Worm (Caenorhabditis elegans): Measurements from ENCODE around the gene cope-1.

cope-1 gene

ce11 chrIII:13381684-13382083, 44.4 kb upstream of the cope-1 start:
- peak; percentile 25 for TF ChIP-seq ces-1 (GFP tag; optimal IDR thresholded peaks at IDR 0.05)
- TF ChIP-seq blmp-1 (tag; optimal IDR thresholded peaks at IDR 0.05): peak; percentile 78
- TF ChIP-seq sptf-1 (tag; optimal IDR thresholded peaks at IDR 0.05): no peak

- TF ChIP-seq ceh-39 (tag; optimal IDR thresholded peaks at IDR 0.05): no peak
- no peak for TF ChIP-seq mls-2 (tag; optimal IDR thresholded peaks at IDR 0.05)
- TF ChIP-seq blmp-1 (tag; optimal IDR thresholded peaks at IDR 0.05): no peak
- TF ChIP-seq snpc-4 (tag; optimal IDR thresholded peaks at IDR 0.05): no peak
- TF ChIP-seq ham-2 (GFP tag; optimal IDR thresholded peaks at IDR 0.05): no peak
- no peak for TF ChIP-seq pha-4 (tag; optimal IDR thresholded peaks at IDR 0.05)
- no peak for TF ChIP-seq nhr-237 (tag; optimal IDR thresholded peaks at IDR 0.05)
- no peak for TF ChIP-seq nhr-28 (tag; optimal IDR thresholded peaks at IDR 0.05)
- TF ChIP-seq ztf-11 (tag; optimal IDR thresholded peaks at IDR 0.05): no peak
- TF ChIP-seq nhr-2 (tag; optimal IDR thresholded peaks at IDR 0.05): no peak
- TF ChIP-seq lin-32 (GFP tag; optimal IDR thresholded peaks at IDR 0.05): no peak
- no peak for TF ChIP-seq ceh-43 (GFP tag; optimal IDR thresholded peaks at IDR 0.05)
- no peak for TF ChIP-seq drap-1 (GFP tag; optimal IDR thresholded peaks at IDR 0.05)
- no peak for TF ChIP-seq hlh-1 (tag; optimal IDR thresholded peaks at IDR 0.05)
- no peak for TF ChIP-seq ceh-83 (GFP tag; optimal IDR thresholded peaks at IDR 0.05)
- TF ChIP-seq cnd-1 (tag; optimal IDR thresholded peaks at IDR 0.05): no peak
- no peak for TF ChIP-seq nhr-76 (tag; optimal IDR thresholded peaks at IDR 0.05)
- TF ChIP-seq lsy-2 (tag; optimal IDR thresholded peaks at IDR 0.05): no peak
These were observed 42.9 kb upstream of the cope-1 start for ce11 chrIII:13383159-13383558.

ce11 chrIII:13385850-13386249, 40.2 kb upstream of the cope-1 start, which contains the start of gene T03F6.4:
Gene T03F6.4 (plus strand): TSS chrIII:13386150.
- TF ChIP-seq hlh-1 (tag; optimal IDR thresholded peaks at IDR 0.05) (no peak), ceh-83 (GFP tag; optimal IDR thresholded peaks at IDR 0.05) (no peak), blmp-1 (tag; optimal IDR thresholded peaks at IDR 0.05) (no peak), snpc-4 (tag; optimal IDR thresholded peaks at IDR 0.05) (no peak), ces-1 (GFP tag; optimal IDR thresholded peaks at IDR 0.05) (no peak), ceh-39 (tag; optimal IDR thresholded peaks at IDR 0.05) (no peak)

ce11 chrIII:13388621-13389020, 37.4 kb upstream of the cope-1 start:
- TF ChIP-seq mls-2 (tag; optimal IDR thresholded peaks at IDR 0.05): no peak
- no peak for TF ChIP-seq sptf-1 (tag; optimal IDR thresholded peaks at IDR 0.05)
- no peak for TF ChIP-seq nhr-2 (tag; optimal IDR thresholded peaks at IDR 0.05)
- no peak for TF ChIP-seq drap-1 (GFP tag; optimal IDR thresholded peaks at IDR 0.05)
- TF ChIP-seq unc-62 (GFP tag; optimal IDR thresholded peaks at IDR 0.05): no peak
- TF ChIP-seq ztf-11 (tag; optimal IDR thresholded peaks at IDR 0.05): no peak
- TF ChIP-seq hlh-1 (tag; optimal IDR thresholded peaks at IDR 0.05): no peak
- TF ChIP-seq snpc-4 (tag; optimal IDR thresholded peaks at IDR 0.05): no peak
- TF ChIP-seq nhr-12 (tag; optimal IDR thresholded peaks at IDR 0.05): no peak
- TF ChIP-seq unc-120 (tag; optimal IDR thresholded peaks at IDR 0.05; ENCODE audit: poor library complexity, severe bottlenecking): no peak
- TF ChIP-seq ceh-43 (GFP tag; optimal IDR thresholded peaks at IDR 0.05): no peak
- TF ChIP-seq lsy-2 (tag; optimal IDR thresholded peaks at IDR 0.05): no peak
- TF ChIP-seq unc-39 (tag; optimal IDR thresholded peaks at IDR 0.05): no peak
- no peak for TF ChIP-seq mep-1 (tag; optimal IDR thresholded peaks at IDR 0.05)
- no peak for TF ChIP-seq flh-1 (GFP tag; optimal IDR thresholded peaks at IDR 0.05)
- no peak for TF ChIP-seq elt-3 (tag; optimal IDR thresholded peaks at IDR 0.05)

- TF ChIP-seq snpc-4 (tag; optimal IDR thresholded peaks at IDR 0.05) (no peak), unc-62 (GFP tag; optimal IDR thresholded peaks at IDR 0.05) (no peak)
These were observed 37.0 kb upstream of the cope-1 start, which contains the start of gene T03F6.3 for ce11 chrIII:13389078-13389477. Gene T03F6.3 (plus strand): TSS chrIII:13389395.

DNA sequence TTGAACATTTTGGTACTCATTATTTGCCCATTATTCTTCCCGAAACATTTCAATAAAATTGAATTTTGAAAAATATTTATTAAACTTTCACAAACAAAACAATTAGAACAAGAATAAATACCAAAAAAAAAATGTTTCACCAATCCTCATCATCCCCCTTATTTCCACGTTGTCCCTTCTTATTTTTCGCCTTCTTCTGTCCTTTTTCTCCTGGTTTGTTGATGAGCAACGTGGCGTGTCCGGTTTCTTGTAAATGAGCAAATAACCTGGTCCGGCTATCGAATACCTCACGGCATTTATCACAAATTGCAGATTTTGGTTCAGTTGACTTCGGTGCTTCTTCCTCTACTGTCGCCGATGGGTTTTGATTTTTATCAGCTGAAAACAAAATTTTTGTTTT, 35.3 kb upstream of the cope-1 start:
- TF ChIP-seq cnd-1 (tag; optimal IDR thresholded peaks at IDR 0.05) (no peak), drap-1 (GFP tag; optimal IDR thresholded peaks at IDR 0.05) (no peak), nhr-12 (tag; optimal IDR thresholded peaks at IDR 0.05) (no peak), tbx-8 (GFP tag; optimal IDR thresholded peaks at IDR 0.05) (no peak), snpc-4 (tag; optimal IDR thresholded peaks at IDR 0.05) (no peak), unc-120 (tag; optimal IDR thresholded peaks at IDR 0.05; ENCODE audit: poor library complexity, severe bottlenecking) (no peak), nhr-2 (tag; optimal IDR thresholded peaks at IDR 0.05) (no peak), mab-5 (tag; optimal IDR thresholded peaks at IDR 0.05) (no peak), hlh-1 (tag; optimal IDR thresholded peaks at IDR 0.05) (no peak), ceh-43 (GFP tag; optimal IDR thresholded peaks at IDR 0.05) (no peak), lsy-2 (tag; optimal IDR thresholded peaks at IDR 0.05) (no peak), nhr-76 (tag; optimal IDR thresholded peaks at IDR 0.05) (no peak), unc-62 (GFP tag; optimal IDR thresholded peaks at IDR 0.05) (no peak), ces-1 (GFP tag; optimal IDR thresholded peaks at IDR 0.05) (no peak), elt-3 (tag; optimal IDR thresholded peaks at IDR 0.05) (no peak), ham-2 (GFP tag; optimal IDR thresholded peaks at IDR 0.05) (no peak), mls-2 (tag; optimal IDR thresholded peaks at IDR 0.05) (no peak), ceh-83 (GFP tag; optimal IDR thresholded peaks at IDR 0.05) (no peak)
